Worm (Caenorhabditis elegans): Measurements from ENCODE around the gene wdfy-3.

The wdfy-3 gene

ce11 chrIV:12615122-12615745 is 38.0 kb upstream of the wdfy-3 start:
- TF ChIP-seq ZK185.1 (tag; optimal IDR thresholded peaks at IDR 0.05; ENCODE audit: poor library complexity, severe bottlenecking), result no peak
- TF ChIP-seq chd-7 (tag; optimal IDR thresholded peaks at IDR 0.05), result no peak
- TF ChIP-seq mcd-1 (GFP tag; IDR thresholded peaks at IDR 0.05), result 0 out of 2 replicates have a peak, but pooled peaks have one; percentile 17
- TF ChIP-seq zfh-2 (GFP tag; conservative IDR thresholded peaks at IDR 0.05), result 0 out of 2 replicates have a peak, but pooled peaks have one; percentile 35
- no peak for TF ChIP-seq lir-1 (GFP tag; conservative IDR thresholded peaks at IDR 0.05)
- no peak for TF ChIP-seq him-1 (tag; optimal IDR thresholded peaks at IDR 0.05)

ce11 chrIV:12616943-12617689 is 36.1 kb upstream of the wdfy-3 start:
- TF ChIP-seq dpl-1 (GFP tag; optimal IDR thresholded peaks at IDR 0.05) (no peak), attf-6 (GFP tag; IDR thresholded peaks at IDR 0.05) (no peak), unc-130 (GFP tag; optimal IDR thresholded peaks at IDR 0.05) (no peak), nfya-1 (tag; optimal IDR thresholded peaks at IDR 0.05; ENCODE audit: borderline replicate concordance, insufficient read depth) (no peak), nhr-80 (tag; optimal IDR thresholded peaks at IDR 0.05) (no peak), rcor-1 (GFP tag; IDR thresholded peaks at IDR 0.05) (no peak), T26A5.8 (tag; optimal IDR thresholded peaks at IDR 0.05) (no peak), F23B12.7 (tag; optimal IDR thresholded peaks at IDR 0.05; ENCODE audit: insufficient read depth) (no peak), madf-10 (tag; optimal IDR thresholded peaks at IDR 0.05) (no peak), egrh-3 (GFP tag; IDR thresholded peaks at IDR 0.05) (no peak), nfyb-1 (GFP tag; IDR thresholded peaks at IDR 0.05) (peak; percentile 69; the same call in 1 of the 2 replicates), zfh-2 (GFP tag; conservative IDR thresholded peaks at IDR 0.05) (peak; percentile 72), snpc-1.3 (tag; optimal IDR thresholded peaks at IDR 0.05; ENCODE audit: insufficient read depth) (no peak), hlh-26 (GFP tag; conservative IDR thresholded peaks at IDR 0.05) (no peak)

DNA sequence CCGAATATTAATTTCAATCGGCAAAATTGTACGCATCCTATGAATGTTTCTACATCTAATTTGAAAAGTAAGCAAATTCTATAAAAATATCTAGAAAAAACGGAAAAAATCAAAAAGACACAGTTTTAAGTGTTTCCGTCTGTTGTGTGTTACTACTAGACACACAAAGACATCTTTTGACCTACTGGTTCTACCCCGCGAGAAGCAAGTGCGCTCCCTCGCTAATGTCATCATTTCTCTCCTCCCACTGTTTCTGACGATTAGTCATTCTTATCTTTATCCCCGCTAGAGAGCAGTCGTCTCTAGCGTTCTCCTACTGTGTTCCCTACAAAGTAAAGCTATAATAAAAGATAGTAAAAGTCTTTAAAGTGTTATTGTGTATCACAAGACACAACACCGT is 35.3 kb upstream of the wdfy-3 start:
- TF ChIP-seq attf-6 (GFP tag; IDR thresholded peaks at IDR 0.05) (no peak), xnd-1 (tag; optimal IDR thresholded peaks at IDR 0.05) (peak; percentile 62), ekl-4 (GFP tag; IDR thresholded peaks at IDR 0.05) (no peak), tbx-9 (tag; optimal IDR thresholded peaks at IDR 0.05; ENCODE audit: borderline replicate concordance) (no peak), repo-1 (tag; optimal IDR thresholded peaks at IDR 0.05) (no peak), madf-6 (GFP tag; IDR thresholded peaks at IDR 0.05) (peak; percentile 84), athp-1 (tag; optimal IDR thresholded peaks at IDR 0.05) (no peak), nhr-90 (tag; optimal IDR thresholded peaks at IDR 0.05) (no peak), ceh-100 (GFP tag; IDR thresholded peaks at IDR 0.05) (no peak), efl-1 (GFP tag; optimal IDR thresholded peaks at IDR 0.05) (peak; percentile 74), cebp-2 (GFP tag; IDR thresholded peaks at IDR 0.05) (no peak)

DNA sequence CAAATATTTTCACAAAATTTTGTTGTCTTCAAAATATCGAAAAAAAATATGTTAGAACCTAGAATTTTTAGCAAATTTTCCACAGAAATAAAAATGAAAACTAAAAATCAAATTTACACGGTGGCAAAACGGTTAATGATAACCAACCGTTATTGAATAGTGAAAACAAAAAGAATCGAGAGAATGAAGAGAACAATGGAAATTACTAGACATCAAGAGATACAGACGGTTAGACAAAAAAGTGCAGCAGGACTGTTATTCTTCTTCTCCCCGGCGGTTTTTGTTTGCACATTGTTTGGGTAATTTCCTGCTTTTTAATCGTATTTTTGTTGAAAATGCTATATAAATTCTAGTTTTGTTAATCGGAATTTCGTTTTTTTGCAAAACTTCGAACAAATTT is 34.3 kb upstream of the wdfy-3 start:
- TF ChIP-seq madf-10 (tag; optimal IDR thresholded peaks at IDR 0.05), result no peak
- peak; percentile 38; the same call in 1 of the 2 replicates for TF ChIP-seq hmg-1.2 (GFP tag; IDR thresholded peaks at IDR 0.05)

DNA sequence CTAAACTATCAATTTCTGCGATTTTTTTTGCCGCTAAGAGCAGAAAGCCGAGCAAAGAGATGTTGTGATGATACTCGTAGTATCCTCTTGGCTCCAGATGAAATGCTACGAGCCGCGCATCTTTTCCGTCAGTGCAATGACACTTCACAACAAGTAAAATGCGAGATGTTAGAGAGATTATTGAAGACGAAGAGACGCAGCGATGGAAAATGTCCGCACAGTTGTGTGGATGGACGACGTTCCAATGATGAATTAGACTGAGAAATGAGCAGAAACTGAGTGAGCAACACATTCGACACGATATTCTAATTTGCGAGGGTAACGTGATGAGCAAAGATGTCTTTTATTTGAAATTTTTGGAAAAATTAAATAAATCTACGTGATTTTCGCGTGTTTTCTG is 32.3 kb upstream of the wdfy-3 start:
- TF ChIP-seq let-526 (GFP tag; IDR thresholded peaks at IDR 0.05), result no peak
- TF ChIP-seq Y79H2A.3 (GFP tag; conservative IDR thresholded peaks at IDR 0.05), result no peak
- no peak for TF ChIP-seq unc-130 (GFP tag; optimal IDR thresholded peaks at IDR 0.05)
- no peak for TF ChIP-seq nhr-80 (tag; optimal IDR thresholded peaks at IDR 0.05)
- TF ChIP-seq C06A6.2 (GFP tag; conservative IDR thresholded peaks at IDR 0.05), result no peak
- no peak for TF ChIP-seq ama-1 (optimal IDR thresholded peaks at IDR 0.05)
- TF ChIP-seq ama-1 (GFP tag; optimal IDR thresholded peaks at IDR 0.05), result no peak
- TF ChIP-seq nfya-1 (tag; optimal IDR thresholded peaks at IDR 0.05; ENCODE audit: borderline replicate concordance, insufficient read depth), result no peak
- no peak for TF ChIP-seq unc-62 (GFP tag; optimal IDR thresholded peaks at IDR 0.05)
- TF ChIP-seq aptf-3 (GFP tag; IDR thresholded peaks at IDR 0.05), result no peak
- TF ChIP-seq lin-35 (GFP tag; optimal IDR thresholded peaks at IDR 0.05), result no peak
- TF ChIP-seq F52B5.7 (tag; optimal IDR thresholded peaks at IDR 0.05), result no peak
- no peak for TF ChIP-seq nhr-120 (GFP tag; IDR thresholded peaks at IDR 0.05)
- no peak for TF ChIP-seq mxl-1 (tag; optimal IDR thresholded peaks at IDR 0.05)

All from whole organism, young adult.